Worm (Caenorhabditis elegans) whole organism, mixed stage, embryonic: ENCODE measurements around the gene C05B5.16.

Experiments used
- M03D4.4 ChIP-seq: sonication (generic microtip); optimal IDR thresholded peaks from 2 replicates; lab custom pipeline; 2017; ENCODE audit warnings: mild to moderate bottlenecking, missing genetic modification characterization, missing compliant biosample characterization
- bed-3 ChIP-seq: fragments of 200-800 bp; sonication (Bioruptor generic); optimal IDR thresholded peaks from 3 replicates; lab custom pipeline; 2018; ENCODE audit warnings: mild to moderate bottlenecking, missing genetic modification characterization, moderate library complexity, missing compliant biosample characterization
- blmp-1 ChIP-seq: fragments of 150-350 bp; optimal IDR thresholded peaks from 2 replicates; lab custom pipeline; 2014; ENCODE audit warnings: missing biosample characterization, missing genetic modification characterization
- ceh-83 ChIP-seq: fragments of 200-800 bp; sonication (Bioruptor generic); optimal IDR thresholded peaks from 2 replicates; lab custom pipeline; 2018; ENCODE audit warnings: mild to moderate bottlenecking, missing genetic modification characterization, missing compliant biosample characterization
- ces-1 ChIP-seq: fragments of 150-350 bp; optimal IDR thresholded peaks from 2 replicates; lab custom pipeline; 2014; ENCODE audit warnings: missing biosample characterization, missing genetic modification reagents, missing genetic modification characterization
- cnd-1 ChIP-seq: fragments of 200-800 bp; sonication (Bioruptor generic); optimal IDR thresholded peaks from 2 replicates; lab custom pipeline; 2018; ENCODE audit warnings: mild to moderate bottlenecking, missing genetic modification characterization, missing compliant biosample characterization
- drap-1 ChIP-seq: fragments of 200-800 bp; sonication (Bioruptor generic); optimal IDR thresholded peaks from 3 replicates; lab custom pipeline; 2018; ENCODE audit warnings: mild to moderate bottlenecking, missing genetic modification characterization, missing compliant biosample characterization
- elt-3 ChIP-seq: fragments of 150-350 bp; optimal IDR thresholded peaks from 2 replicates; lab custom pipeline; 2014; ENCODE audit warnings: missing biosample characterization, missing genetic modification characterization
- flh-1 ChIP-seq: fragments of 200-800 bp; sonication (Bioruptor generic); optimal IDR thresholded peaks from 2 replicates; lab custom pipeline; 2018; ENCODE audit warnings: mild to moderate bottlenecking, missing genetic modification characterization, moderate library complexity, missing compliant biosample characterization
- ham-2 ChIP-seq: fragments of 200-800 bp; sonication (Bioruptor generic); optimal IDR thresholded peaks from 2 replicates; lab custom pipeline; 2018; ENCODE audit warnings: mild to moderate bottlenecking, missing genetic modification characterization, missing compliant biosample characterization
- hlh-1 ChIP-seq: fragments of 150-350 bp; optimal IDR thresholded peaks from 2 replicates; lab custom pipeline; 2014; ENCODE audit warnings: missing biosample characterization, missing genetic modification reagents, missing genetic modification characterization
- lin-13 ChIP-seq: fragments of 150-350 bp; optimal IDR thresholded peaks from 2 replicates; lab custom pipeline; 2014; ENCODE audit warnings: missing biosample characterization, missing genetic modification characterization
- lin-32 ChIP-seq: fragments of 200-800 bp; sonication (Bioruptor generic); optimal IDR thresholded peaks from 2 replicates; lab custom pipeline; 2018; ENCODE audit warnings: mild to moderate bottlenecking, missing genetic modification characterization, missing compliant biosample characterization
- lsy-2 ChIP-seq: fragments of 150-350 bp; optimal IDR thresholded peaks from 2 replicates; lab custom pipeline; 2014; ENCODE audit warnings: missing biosample characterization, missing genetic modification characterization
- mab-5 ChIP-seq: fragments of 150-350 bp; optimal IDR thresholded peaks from 2 replicates; lab custom pipeline; 2014; ENCODE audit warnings: missing biosample characterization, missing genetic modification characterization
- nhr-12 ChIP-seq: fragments of 150-350 bp; optimal IDR thresholded peaks from 2 replicates; lab custom pipeline; 2014; ENCODE audit warnings: missing biosample characterization, missing genetic modification characterization
- nhr-76 ChIP-seq: sonication (generic microtip); optimal IDR thresholded peaks from 2 replicates; lab custom pipeline; 2017; ENCODE audit warnings: missing biosample characterization, missing genetic modification characterization
- pha-4 ChIP-seq: fragments of 150-350 bp; optimal IDR thresholded peaks from 2 replicates; lab custom pipeline; 2018; ENCODE audit warnings: missing biosample characterization, missing genetic modification reagents, missing genetic modification characterization
- snpc-4 ChIP-seq: fragments of 150-350 bp; optimal IDR thresholded peaks from 2 replicates; lab custom pipeline; 2014; ENCODE audit warnings: missing biosample characterization, missing genetic modification characterization
- sptf-1 ChIP-seq: sonication (generic microtip); optimal IDR thresholded peaks from 2 replicates; lab custom pipeline; 2017; ENCODE audit warnings: mild to moderate bottlenecking, missing genetic modification characterization, moderate library complexity, missing compliant biosample characterization
- unc-120 ChIP-seq: sonication (generic microtip); optimal IDR thresholded peaks from 2 replicates; lab custom pipeline; 2017; ENCODE audit warnings: missing genetic modification characterization, missing compliant biosample characterization; ENCODE audit not compliant: poor library complexity, severe bottlenecking
- unc-39 ChIP-seq: fragments of 150-350 bp; optimal IDR thresholded peaks from 2 replicates; lab custom pipeline; 2014; ENCODE audit warnings: missing biosample characterization, missing genetic modification characterization
- unc-62 ChIP-seq: fragments of 150-350 bp; optimal IDR thresholded peaks from 2 replicates; lab custom pipeline; 2014; ENCODE audit warnings: missing biosample characterization, missing genetic modification reagents, missing genetic modification characterization
- zip-8 ChIP-seq: fragments of 150-350 bp; optimal IDR thresholded peaks from 2 replicates; lab custom pipeline; 2014; ENCODE audit warnings: missing biosample characterization, missing genetic modification characterization
- ztf-11 ChIP-seq: fragments of 150-350 bp; optimal IDR thresholded peaks from 2 replicates; lab custom pipeline; 2014; ENCODE audit warnings: missing biosample characterization, missing genetic modification characterization

C05B5.16 gene

DNA sequence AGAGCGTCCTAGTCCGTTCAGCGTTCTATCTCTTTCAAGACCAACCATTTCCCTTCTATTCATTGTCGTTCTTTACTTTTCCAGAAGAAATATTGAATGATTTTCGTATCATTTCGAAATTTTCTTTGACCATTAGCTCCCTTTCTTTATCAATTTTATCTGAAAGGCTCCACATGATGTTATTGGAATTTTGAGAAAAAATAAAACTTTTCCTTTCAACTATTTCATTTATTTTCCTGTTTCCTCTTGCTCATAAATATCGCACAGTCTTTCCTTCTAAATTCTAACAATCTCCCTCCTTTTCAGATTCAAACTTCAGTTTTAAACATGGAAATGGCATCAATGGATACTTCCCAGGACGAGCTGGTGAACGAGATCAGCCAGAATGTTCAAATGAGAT lies 45.3 kb downstream of the C05B5.16 start, which contains the start of gene T16G12.4:
Gene T16G12.4, plus strand, starts transcription at position 301 of the 400 bp plus-strand sequence.
- no peak for TF ChIP-seq bed-3
- no peak for TF ChIP-seq unc-62
- no peak for TF ChIP-seq elt-3 (tag; lab: Kevin White, UChicago)
- no peak for TF ChIP-seq flh-1 (GFP tag; lab: Kevin White, UChicago)
- no peak for TF ChIP-seq pha-4 (tag; lab: Kevin White, UChicago)
- TF ChIP-seq blmp-1 (tag; lab: Kevin White, UChicago) = no peak
- no peak for TF ChIP-seq mab-5 (tag; lab: Kevin White, UChicago)
- no peak for TF ChIP-seq hlh-1 (tag; lab: Kevin White, UChicago)
- TF ChIP-seq cnd-1 (tag; lab: Kevin White, UChicago) = no peak

DNA sequence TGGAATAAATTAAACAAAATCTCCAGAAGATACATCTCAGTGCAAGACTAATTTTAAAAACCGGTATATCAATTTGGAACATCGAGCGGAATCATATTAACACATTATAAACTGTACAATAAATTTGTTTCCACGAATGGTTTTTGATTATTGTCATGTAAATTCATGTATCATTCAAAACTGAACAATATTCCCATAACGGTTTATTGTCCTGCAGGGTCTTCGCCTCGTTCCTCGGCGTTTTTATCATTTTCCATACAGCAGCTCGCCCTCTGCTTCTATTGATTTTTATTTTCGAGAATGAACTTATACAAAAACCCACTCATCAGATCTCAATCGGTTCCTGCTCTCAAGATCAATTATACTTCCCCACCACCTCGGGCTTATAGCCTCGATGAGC lies 46.8 kb downstream of the C05B5.16 start, which contains the start of gene T16G12.8:
Gene T16G12.8, plus strand, starts transcription at position 301 of the 400 bp plus-strand sequence.
- TF ChIP-seq M03D4.4 (tag; lab: Kevin White, UChicago) (no peak), ham-2 (GFP tag; lab: Kevin White, UChicago) (no peak), unc-120 (tag; lab: Kevin White, UChicago) (no peak), sptf-1 (tag; lab: Kevin White, UChicago) (no peak), drap-1 (no peak), ces-1 (no peak), lin-13 (no peak), unc-62 (no peak), lin-32 (GFP tag; lab: Kevin White, UChicago) (no peak), ceh-83 (GFP tag; lab: Kevin White, UChicago) (no peak), nhr-76 (tag; lab: Kevin White, UChicago) (no peak), lsy-2 (tag; lab: Kevin White, UChicago) (no peak), pha-4 (tag; lab: Kevin White, UChicago) (no peak), flh-1 (GFP tag; lab: Kevin White, UChicago) (no peak), bed-3 (no peak), ztf-11 (tag; lab: Kevin White, UChicago) (no peak), blmp-1 (tag; lab: Kevin White, UChicago) (no peak), zip-8 (tag; lab: Kevin White, UChicago) (no peak)
- TF ChIP-seq, all 35 proteins: peak for 0

DNA sequence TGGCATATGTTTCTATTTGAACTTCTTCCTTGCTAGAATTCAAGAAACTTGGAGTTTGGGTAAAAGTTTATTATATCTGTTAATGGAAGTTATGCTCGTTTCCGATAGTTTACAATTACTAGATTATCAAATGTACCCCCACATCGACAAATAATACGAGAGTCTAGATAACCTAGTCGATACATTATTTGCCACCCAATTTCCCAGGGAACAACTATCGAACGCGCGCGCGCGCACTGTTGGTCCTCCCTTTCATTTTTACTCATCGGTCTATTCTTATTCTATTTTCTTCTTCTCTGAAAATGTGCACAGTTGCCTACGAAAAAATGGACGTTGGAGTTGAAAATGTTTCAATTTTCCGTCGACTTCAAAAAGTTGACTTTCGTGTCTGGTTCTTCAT lies 48.3 kb downstream of the C05B5.16 start, which contains the start of gene T16G12.13:
Gene T16G12.13, plus strand, starts transcription at position 293 of the 400 bp plus-strand sequence.
- TF ChIP-seq lin-32 (GFP tag; lab: Kevin White, UChicago) = no peak
- no peak for TF ChIP-seq nhr-12 (tag; lab: Kevin White, UChicago)
- TF ChIP-seq unc-62 = no peak
- no peak for TF ChIP-seq snpc-4 (tag; lab: Kevin White, UChicago)
- TF ChIP-seq zip-8 (tag; lab: Kevin White, UChicago) = no peak
- no peak for TF ChIP-seq unc-39 (tag; lab: Kevin White, UChicago)
- no peak for TF ChIP-seq ces-1
- no peak for TF ChIP-seq M03D4.4 (tag; lab: Kevin White, UChicago)
